Worm (Caenorhabditis elegans) whole organism, L4/young adult: ENCODE results near the gene npr-21.

Source experiments
- W03F9.2 ChIP-seq: fragments of 150-350 bp; optimal IDR thresholded peaks from 2 replicates; lab custom pipeline; 2014; ENCODE audit warnings: missing biosample characterization, missing genetic modification characterization
- dao-5 ChIP-seq: sonication (generic microtip); optimal IDR thresholded peaks from 2 replicates; lab custom pipeline; 2016; ENCODE audit warnings: missing genotype, missing genetic modification characterization, moderate library complexity, missing compliant biosample characterization
- him-1 ChIP-seq: sonication (generic microtip); optimal IDR thresholded peaks from 2 replicates; lab custom pipeline; 2016; ENCODE audit warnings: missing genotype, missing genetic modification reagents, missing genetic modification characterization, missing compliant biosample characterization

DNA sequence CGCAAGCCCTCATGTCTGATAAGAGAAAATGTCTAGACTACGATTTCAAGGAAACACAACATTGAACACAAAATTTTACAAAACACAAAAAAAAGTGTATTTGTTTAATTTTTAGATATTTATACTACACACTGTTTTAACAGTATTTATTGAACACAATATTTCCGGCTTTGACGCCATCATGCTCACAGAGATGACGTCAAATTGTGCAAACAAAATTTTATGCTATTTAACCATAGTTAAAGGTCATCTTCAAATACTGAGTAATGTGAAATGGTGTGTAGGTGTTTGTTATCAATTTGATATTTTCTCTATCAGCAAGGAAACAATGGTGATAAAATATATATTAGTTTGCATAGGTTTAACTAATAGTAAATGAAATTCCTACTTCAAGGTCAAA is 11.2 kb downstream of the npr-21 start:
- TF ChIP-seq him-1 (tag; lab: Kevin White, UChicago) (no peak), dao-5 (tag; lab: Kevin White, UChicago) (no peak), W03F9.2 (no peak)
